Fruit fly (Drosophila melanogaster): ENCODE results near the gene mRpS21.

The mRpS21 gene

dm6 chr3R:13428341-13429040, 46.9 kb upstream of the mRpS21 start (continued):
- TF ChIP-seq CG4707 (GFP tag; optimal IDR thresholded peaks at IDR 0.05), result peak; percentile 49
- peak; percentile 33 for TF ChIP-seq jing (GFP tag; optimal IDR thresholded peaks at IDR 0.05)
- TF ChIP-seq CG1792 (GFP tag; optimal IDR thresholded peaks at IDR 0.05), result no peak
- TF ChIP-seq nmo (GFP tag; optimal IDR thresholded peaks at IDR 0.05), result peak; percentile 76
- peak; percentile 40 for TF ChIP-seq CG8944 (GFP tag; optimal IDR thresholded peaks at IDR 0.05)
- TF ChIP-seq tll (GFP tag; optimal IDR thresholded peaks at IDR 0.05), result no peak
- peak; percentile 58 for TF ChIP-seq scrt (GFP tag; optimal IDR thresholded peaks at IDR 0.05)
- TF ChIP-seq Adf1 (GFP tag; IDR thresholded peaks at IDR 0.05), result no peak
- TF ChIP-seq Hsf (GFP tag; optimal IDR thresholded peaks at IDR 0.05), result peak; percentile 65
- TF ChIP-seq gro (GFP tag; optimal IDR thresholded peaks at IDR 0.05), result no peak
- peak; percentile 82 for TF ChIP-seq CG30403 (GFP tag; optimal IDR thresholded peaks at IDR 0.05)
- TF ChIP-seq Bteb2 (GFP tag; optimal IDR thresholded peaks at IDR 0.05), result peak; percentile 46
- peak in 1 of 2 experiments; percentile 26 for TF ChIP-seq Eip74EF (GFP tag; optimal IDR thresholded peaks at IDR 0.05)
- TF ChIP-seq ewg (GFP tag; optimal IDR thresholded peaks at IDR 0.05), result peak; percentile 53
- peak; percentile 19 for TF ChIP-seq Myb (GFP tag; optimal IDR thresholded peaks at IDR 0.05)
- peak; percentile 69 for TF ChIP-seq ttk (GFP tag; IDR thresholded peaks at IDR 0.05)
- TF ChIP-seq CG15073 (GFP tag; optimal IDR thresholded peaks at IDR 0.05), result no peak
- no peak for TF ChIP-seq MESR4 (GFP tag; optimal IDR thresholded peaks at IDR 0.05)
- peak; percentile 54 for TF ChIP-seq D19A (tag; optimal IDR thresholded peaks at IDR 0.05)
- peak; percentile 65 for TF ChIP-seq zen (tag; optimal IDR thresholded peaks at IDR 0.05)
- TF ChIP-seq Dfd (GFP tag; optimal IDR thresholded peaks at IDR 0.05), result no peak
- TF ChIP-seq BtbVII (GFP tag; optimal IDR thresholded peaks at IDR 0.05), result peak; percentile 50
- TF ChIP-seq NFAT (GFP tag; IDR thresholded peaks at IDR 0.05), result no peak
- TF ChIP-seq fd64A (GFP tag; optimal IDR thresholded peaks at IDR 0.05), result no peak
- TF ChIP-seq CG34224 (GFP tag; IDR thresholded peaks at IDR 0.05; ENCODE audit: partially characterized antibody), result no peak
- TF ChIP-seq kay (GFP tag; optimal IDR thresholded peaks at IDR 0.05), result no peak
- peak; percentile 49 for TF ChIP-seq CG9609 (GFP tag; optimal IDR thresholded peaks at IDR 0.05)
- TF ChIP-seq dan (GFP tag; IDR thresholded peaks at IDR 0.05), result no peak
- TF ChIP-seq CrebB (tag; optimal IDR thresholded peaks at IDR 0.05), result no peak
- TF ChIP-seq CG15514 (GFP tag; optimal IDR thresholded peaks at IDR 0.05), result peak; percentile 19
- TF ChIP-seq tin (GFP tag; optimal IDR thresholded peaks at IDR 0.05), result peak; percentile 77
- peak; percentile 60 to 82 for TF ChIP-seq bsh (GFP tag; optimal IDR thresholded peaks at IDR 0.05)
- TF ChIP-seq Trl (optimal IDR thresholded peaks at IDR 0.05), result no peak
- TF ChIP-seq Trl (GFP tag; optimal IDR thresholded peaks at IDR 0.05), result peak; percentile 19
- TF ChIP-seq CG4424 (GFP tag; optimal IDR thresholded peaks at IDR 0.05), result peak; percentile 68
- no peak for TF ChIP-seq Vsx1 (GFP tag; optimal IDR thresholded peaks at IDR 0.05)
- TF ChIP-seq CG32772 (GFP tag; IDR thresholded peaks at IDR 0.05), result peak; percentile 59; the same call in 1 of the 2 replicates
- TF ChIP-seq CG12744 (GFP tag; optimal IDR thresholded peaks at IDR 0.05), result peak; percentile 26
- peak; percentile 58; the same call in 2 of the 4 replicates for TF ChIP-seq Gug (GFP tag; IDR thresholded peaks at IDR 0.05)
- TF ChIP-seq CG18764 (GFP tag; optimal IDR thresholded peaks at IDR 0.05), result peak; percentile 25
- peak; percentile 64 for TF ChIP-seq Mes4 (GFP tag; optimal IDR thresholded peaks at IDR 0.05)
- no peak for TF ChIP-seq Ets97D (GFP tag; optimal IDR thresholded peaks at IDR 0.05)
- no peak for TF ChIP-seq tna (GFP tag; IDR thresholded peaks at IDR 0.05; ENCODE audit: partially characterized antibody)
- no peak for TF ChIP-seq corto (GFP tag; optimal IDR thresholded peaks at IDR 0.05)
- no peak for TF ChIP-seq hkb (optimal IDR thresholded peaks at IDR 0.05)
- TF ChIP-seq hkb (GFP tag; IDR thresholded peaks at IDR 0.05), result peak; percentile 80
- TF ChIP-seq CG13894 (tag; optimal IDR thresholded peaks at IDR 0.05), result no peak
- peak; percentile 78 for TF ChIP-seq sisA (GFP tag; IDR thresholded peaks at IDR 0.05)
- TF ChIP-seq CG10366 (GFP tag; IDR thresholded peaks at IDR 0.05), result peak; percentile 62
- TF ChIP-seq kni (GFP tag; optimal IDR thresholded peaks at IDR 0.05), result no peak
